Worm (Caenorhabditis elegans): ENCODE measurements around the gene sptl-1.

The sptl-1 gene

ce11 chrII:73892-74291, 22.4 kb downstream of the sptl-1 start:
- TF ChIP-seq egl-44 (GFP tag; IDR thresholded peaks at IDR 0.05) (no peak), Y53F4B.3 (GFP tag; IDR thresholded peaks at IDR 0.05) (no peak), nhr-80 (tag; optimal IDR thresholded peaks at IDR 0.05) (no peak), bed-2 (GFP tag; IDR thresholded peaks at IDR 0.05) (no peak), tbp1 (GFP tag; optimal IDR thresholded peaks at IDR 0.05) (no peak), akir-1 (GFP tag; optimal IDR thresholded peaks at IDR 0.05) (no peak), Y95B8A.8 (GFP tag; IDR thresholded peaks at IDR 0.05) (no peak), ama-1 (optimal IDR thresholded peaks at IDR 0.05) (no peak), ama-1 (GFP tag; optimal IDR thresholded peaks at IDR 0.05) (no peak), xnd-1 (tag; optimal IDR thresholded peaks at IDR 0.05) (no peak)

- TF ChIP-seq F23B12.7 (tag; optimal IDR thresholded peaks at IDR 0.05; ENCODE audit: insufficient read depth) (no peak), lsl-1 (GFP tag; optimal IDR thresholded peaks at IDR 0.05) (no peak), T07F8.4 (tag; optimal IDR thresholded peaks at IDR 0.05) (no peak), ekl-4 (GFP tag; IDR thresholded peaks at IDR 0.05) (no peak), Y53G8AR.9 (GFP tag; conservative IDR thresholded peaks at IDR 0.05) (no peak), nfyb-1 (GFP tag; IDR thresholded peaks at IDR 0.05) (no peak), lag-1 (GFP tag; IDR thresholded peaks at IDR 0.05) (no peak), nfya-1 (tag; optimal IDR thresholded peaks at IDR 0.05; ENCODE audit: borderline replicate concordance, insufficient read depth) (no peak), F49E8.2 (tag; optimal IDR thresholded peaks at IDR 0.05; ENCODE audit: insufficient read depth) (no peak), egl-18 (GFP tag; IDR thresholded peaks at IDR 0.05) (no peak), Y95B8A.8 (GFP tag; IDR thresholded peaks at IDR 0.05) (no peak), gei-17 (GFP tag; optimal IDR thresholded peaks at IDR 0.05) (no peak), attf-6 (GFP tag; IDR thresholded peaks at IDR 0.05) (no peak)
Observed at ce11 chrII:75831-76230, 24.4 kb downstream of the sptl-1 start.

- peak; percentile 82 for TF ChIP-seq nhr-80 (tag; optimal IDR thresholded peaks at IDR 0.05)
- TF ChIP-seq dox-1 (GFP tag; IDR thresholded peaks at IDR 0.05), result 0 out of 2 replicates have a peak, but pooled peaks have one; percentile 22
- no peak for TF ChIP-seq F37B4.10 (GFP tag; IDR thresholded peaks at IDR 0.05)
Observed at ce11 chrII:76662-77061, 25.2 kb downstream of the sptl-1 start.

- TF ChIP-seq dpff-1 (tag; optimal IDR thresholded peaks at IDR 0.05), result no peak
- no peak for TF ChIP-seq zfh-2 (GFP tag; conservative IDR thresholded peaks at IDR 0.05)
- TF ChIP-seq snpc-1.3 (tag; optimal IDR thresholded peaks at IDR 0.05; ENCODE audit: insufficient read depth), result no peak
- TF ChIP-seq gei-17 (GFP tag; optimal IDR thresholded peaks at IDR 0.05), result no peak
- TF ChIP-seq lin-40 (tag; optimal IDR thresholded peaks at IDR 0.05), result no peak
- TF ChIP-seq bed-2 (GFP tag; IDR thresholded peaks at IDR 0.05), result no peak
- no peak for TF ChIP-seq lin-54 (GFP tag; optimal IDR thresholded peaks at IDR 0.05)
- TF ChIP-seq ets-4 (GFP tag; optimal IDR thresholded peaks at IDR 0.05), result no peak
- no peak for TF ChIP-seq sdz-38 (tag; optimal IDR thresholded peaks at IDR 0.05)
Observed at ce11 chrII:79166-79565, 27.7 kb downstream of the sptl-1 start, which contains the start of gene C23H3.9. Gene C23H3.9 (minus strand): TSS chrII:79266.

- TF ChIP-seq lag-1 (GFP tag; IDR thresholded peaks at IDR 0.05), result no peak
- no peak for TF ChIP-seq tbp1 (GFP tag; optimal IDR thresholded peaks at IDR 0.05)
- TF ChIP-seq ztf-6 (GFP tag; IDR thresholded peaks at IDR 0.05), result no peak
- no peak for TF ChIP-seq D2030.7 (GFP tag; IDR thresholded peaks at IDR 0.05)
- TF ChIP-seq tbx-9 (tag; optimal IDR thresholded peaks at IDR 0.05; ENCODE audit: borderline replicate concordance), result no peak
- no peak for TF ChIP-seq nfya-2 (GFP tag; IDR thresholded peaks at IDR 0.05)
- no peak for TF ChIP-seq egl-18 (GFP tag; IDR thresholded peaks at IDR 0.05)
- TF ChIP-seq mcd-1 (GFP tag; IDR thresholded peaks at IDR 0.05), result no peak
- TF ChIP-seq sea-2 (GFP tag; IDR thresholded peaks at IDR 0.05), result no peak
- no peak for TF ChIP-seq repo-1 (tag; optimal IDR thresholded peaks at IDR 0.05)
- TF ChIP-seq snpc-1.1 (tag; optimal IDR thresholded peaks at IDR 0.05; ENCODE audit: insufficient read depth), result no peak
- TF ChIP-seq lin-54 (GFP tag; optimal IDR thresholded peaks at IDR 0.05), result no peak
- no peak for TF ChIP-seq B0261.1 (tag; optimal IDR thresholded peaks at IDR 0.05)
Observed at ce11 chrII:84134-84533, 32.7 kb downstream of the sptl-1 start, which contains the start of gene C50D2.6. Gene C50D2.6 (plus strand): TSS chrII:84434.

Measured in whole organism, young adult.